Worm (Caenorhabditis elegans) whole organism, late embryonic: ENCODE results near the gene spp-29.

Experiments used
- T23F11.4 ChIP-seq: fragments of 200-800 bp; sonication (Bioruptor generic); optimal IDR thresholded peaks from 2 replicates; lab custom pipeline; 2018; ENCODE audit warnings: mild to moderate bottlenecking, missing genetic modification characterization, missing compliant biosample characterization
- Y22D7AL.16 ChIP-seq: sonication (generic microtip); optimal IDR thresholded peaks from 2 replicates; lab custom pipeline; 2016; ENCODE audit warnings: missing genetic modification characterization, missing compliant biosample characterization
- ama-1 ChIP-seq: fragments of 150-350 bp; optimal IDR thresholded peaks from 2 replicates; lab custom pipeline; 2014
- ceh-14 ChIP-seq: sonication (generic microtip); optimal IDR thresholded peaks from 2 replicates; lab custom pipeline; 2016; ENCODE audit warnings: missing genotype, missing genetic modification characterization, missing compliant biosample characterization
- dmd-4 ChIP-seq: sonication (generic microtip); optimal IDR thresholded peaks from 2 replicates; lab custom pipeline; 2016; ENCODE audit warnings: borderline replicate concordance, missing genetic modification characterization, missing compliant biosample characterization
- dve-1 ChIP-seq: sonication (generic microtip); optimal IDR thresholded peaks from 2 replicates; lab custom pipeline; 2017; ENCODE audit warnings: antibody characterized with exemption, mild to moderate bottlenecking, missing genetic modification characterization, missing compliant biosample characterization
- fax-1 ChIP-seq: sonication (generic microtip); optimal IDR thresholded peaks from 2 replicates; lab custom pipeline; 2016; ENCODE audit warnings: missing genotype, missing genetic modification characterization, missing compliant biosample characterization
- lim-6 ChIP-seq: sonication (generic microtip); optimal IDR thresholded peaks from 2 replicates; lab custom pipeline; 2016; ENCODE audit warnings: missing genetic modification characterization, missing compliant biosample characterization
- lin-11 ChIP-seq: fragments of 200-800 bp; sonication (Bioruptor generic); optimal IDR thresholded peaks from 2 replicates; lab custom pipeline; 2018; ENCODE audit warnings: mild to moderate bottlenecking, missing genetic modification characterization, missing compliant biosample characterization
- pqm-1 ChIP-seq: sonication (generic microtip); optimal IDR thresholded peaks from 2 replicates; lab custom pipeline; 2016; ENCODE audit warnings: missing genetic modification characterization, missing compliant biosample characterization
- sox-4 ChIP-seq: sonication (generic microtip); optimal IDR thresholded peaks from 2 replicates; lab custom pipeline; 2017; ENCODE audit warnings: mild to moderate bottlenecking, missing genetic modification characterization, inconsistent platforms, missing compliant biosample characterization
- tbx-2 ChIP-seq: sonication (generic microtip); optimal IDR thresholded peaks from 2 replicates; lab custom pipeline; 2016; ENCODE audit warnings: missing genetic modification characterization, missing compliant biosample characterization
- tbx-7 ChIP-seq: sonication (generic microtip); optimal IDR thresholded peaks from 2 replicates; lab custom pipeline; 2016; ENCODE audit warnings: missing genotype, missing genetic modification characterization, missing compliant biosample characterization
- unc-86 ChIP-seq: sonication (generic microtip); optimal IDR thresholded peaks from 2 replicates; lab custom pipeline; 2016; ENCODE audit warnings: missing genetic modification characterization, missing compliant biosample characterization

DNA sequence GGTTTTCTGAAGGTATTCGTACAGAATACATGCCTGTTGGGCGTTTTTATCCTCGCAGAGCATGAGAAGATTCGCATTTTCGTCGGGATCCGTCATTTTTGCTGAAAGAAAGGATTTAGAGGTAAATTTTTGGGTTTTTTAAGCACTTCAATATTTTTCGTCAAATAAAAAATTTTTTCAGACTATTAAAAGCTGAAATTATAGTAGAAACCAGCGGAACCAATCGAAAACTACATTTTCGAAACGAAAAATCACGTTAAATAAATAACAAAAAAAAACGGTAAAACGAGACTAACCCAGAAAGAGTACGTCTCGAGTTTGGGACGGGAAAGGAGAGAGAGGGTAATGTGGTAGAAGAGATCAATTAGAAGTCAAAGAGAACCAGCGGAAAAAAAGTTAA lies 46.2 kb downstream of the spp-29 start, which contains the start of gene fbxa-192:
- TF ChIP-seq lim-6 (tag; lab: Kevin White, UChicago) (no peak), ama-1 (lab: Kevin White, UChicago) (no peak), Y22D7AL.16 (tag; lab: Kevin White, UChicago) (no peak), ceh-14 (tag; lab: Kevin White, UChicago) (no peak), dmd-4 (tag; lab: Kevin White, UChicago) (no peak), fax-1 (tag; lab: Kevin White, UChicago) (no peak), dve-1 (tag; lab: Kevin White, UChicago) (no peak), lin-11 (no peak), tbx-2 (tag; lab: Kevin White, UChicago) (no peak), unc-86 (tag; lab: Kevin White, UChicago) (no peak), pqm-1 (tag; lab: Kevin White, UChicago) (no peak), tbx-7 (tag; lab: Kevin White, UChicago) (no peak), T23F11.4 (GFP tag; lab: Kevin White, UChicago) (no peak), sox-4 (no peak)
